Worm (Caenorhabditis elegans): ENCODE data around the gene F47B10.3.

DNA sequence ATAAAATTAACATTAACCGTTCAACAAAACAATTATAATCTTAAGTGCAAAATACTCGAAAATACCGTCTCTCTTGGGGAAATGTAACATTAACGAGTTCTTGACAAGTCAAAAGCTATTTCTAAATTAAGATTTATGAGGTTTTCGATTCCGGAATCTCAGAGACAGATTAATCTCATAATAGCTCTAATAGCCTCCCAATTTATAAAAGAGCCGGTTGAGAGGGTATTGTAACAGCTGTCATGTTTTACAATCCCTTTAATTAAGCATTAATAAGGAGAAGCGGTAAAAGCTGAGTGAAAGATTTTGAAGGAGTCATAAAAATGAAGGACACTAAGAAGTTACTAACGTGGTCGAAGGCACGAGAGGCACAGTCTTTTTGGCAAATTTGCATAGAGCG, 40.3 kb upstream of the F47B10.3 start:
- TF ChIP-seq flt-1 (GFP tag; IDR thresholded peaks at IDR 0.05) (no peak), ama-1 (optimal IDR thresholded peaks at IDR 0.05) (no peak), tra-4 (tag; optimal IDR thresholded peaks at IDR 0.05) (no peak), aly-1 (tag; optimal IDR thresholded peaks at IDR 0.05) (no peak), hmbx-1 (tag; optimal IDR thresholded peaks at IDR 0.05) (no peak), scrt-1 (GFP tag; IDR thresholded peaks at IDR 0.05) (no peak), hnd-1 (tag; optimal IDR thresholded peaks at IDR 0.05) (no peak), ceh-13 (GFP tag; optimal IDR thresholded peaks at IDR 0.05) (no peak), pes-1 (GFP tag; IDR thresholded peaks at IDR 0.05) (no peak), hmg-4 (GFP tag; optimal IDR thresholded peaks at IDR 0.05) (no peak), tbx-11 (GFP tag; IDR thresholded peaks at IDR 0.05) (no peak), B0310.2 (tag; optimal IDR thresholded peaks at IDR 0.05) (no peak), ets-7 (tag; optimal IDR thresholded peaks at IDR 0.05) (no peak), ceh-36 (tag; optimal IDR thresholded peaks at IDR 0.05) (no peak)
